Worm (Caenorhabditis elegans): ENCODE data around the gene ZK1010.5.

ce11 chrIII:13013912-13014311 is 26.6 kb upstream of the ZK1010.5 start:
- TF ChIP-seq nhr-10 (tag; optimal IDR thresholded peaks at IDR 0.05) (no peak), snpc-4 (tag; optimal IDR thresholded peaks at IDR 0.05) (no peak), lin-39 (tag; optimal IDR thresholded peaks at IDR 0.05) (no peak), lin-13 (GFP tag; optimal IDR thresholded peaks at IDR 0.05) (no peak), unc-130 (GFP tag; optimal IDR thresholded peaks at IDR 0.05) (no peak), lim-7 (GFP tag; IDR thresholded peaks at IDR 0.05) (no peak), tag-97 (GFP tag; IDR thresholded peaks at IDR 0.05) (no peak), F10B5.3 (tag; optimal IDR thresholded peaks at IDR 0.05) (no peak), zag-1 (tag; optimal IDR thresholded peaks at IDR 0.05) (no peak), F44E2.7 (GFP tag; IDR thresholded peaks at IDR 0.05) (no peak)
